Worm (Caenorhabditis elegans) whole organism, young adult: ENCODE data around the gene F59A1.13.

Experiments used
- B0035.1 ChIP-seq: sonication (generic microtip); optimal IDR thresholded peaks from 2 replicates; lab custom pipeline; 2016; ENCODE audit warnings: missing genetic modification characterization, mild to moderate bottlenecking, missing compliant biosample characterization, missing genotype, missing genetic modification reagents
- B0261.1 ChIP-seq: sonication (generic microtip); optimal IDR thresholded peaks from 2 replicates; lab custom pipeline; 2016; ENCODE audit warnings: mild to moderate bottlenecking, missing genetic modification characterization, moderate library complexity, missing compliant biosample characterization
- hlh-26 ChIP-seq: fragments of 200-800 bp; sonication (Bioruptor generic); conservative IDR thresholded peaks from 2 replicates; pipeline ENCODE4 v1.3.6; 2022; ENCODE audit warnings: missing genetic modification reagents, missing genetic modification characterization, missing compliant biosample characterization
- xnd-1 ChIP-seq: sonication (generic microtip); optimal IDR thresholded peaks from 2 replicates; lab custom pipeline; 2016; ENCODE audit warnings: missing genotype, missing genetic modification reagents, missing genetic modification characterization, missing compliant biosample characterization
- ztf-3 ChIP-seq: fragments of 200-800 bp; sonication (Bioruptor generic); optimal IDR thresholded peaks from 2 replicates; lab custom pipeline; 2018; ENCODE audit warnings: mild to moderate bottlenecking, missing genetic modification characterization, missing compliant biosample characterization

DNA sequence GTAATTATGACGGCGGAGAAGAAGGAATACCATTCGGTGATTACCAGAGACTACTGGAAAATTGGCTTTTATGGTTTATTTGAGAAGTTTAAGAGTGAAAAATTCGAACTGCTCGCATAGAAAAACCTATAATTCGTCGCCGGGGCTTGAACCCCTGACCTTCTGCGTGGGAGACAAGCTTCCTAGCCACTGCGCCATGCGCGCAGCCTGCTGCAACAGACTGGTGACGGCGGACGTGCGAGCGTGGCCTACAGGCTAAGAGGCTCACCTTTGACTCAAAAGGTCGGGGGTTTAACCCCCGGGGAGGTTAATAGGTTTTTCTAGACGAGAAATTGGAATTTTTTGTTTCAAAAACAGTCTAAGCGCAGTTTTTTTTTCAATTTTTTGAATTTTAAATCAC, 26.5 kb downstream of the F59A1.13 start:
- TF ChIP-seq B0261.1 (no peak), xnd-1 (no peak), B0035.1 (tag; lab: Kevin White, UChicago) (no peak), ztf-3 (GFP tag; lab: Kevin White, UChicago) (no peak), hlh-26 (GFP tag; lab: Robert Waterston, UW) (no peak)
